Worm (Caenorhabditis elegans): ENCODE results near the gene F32D8.7.
A peak's percentile ranks its signal among the peaks of the same experiment; 100 is the strongest.

The F32D8.7 gene

DNA sequence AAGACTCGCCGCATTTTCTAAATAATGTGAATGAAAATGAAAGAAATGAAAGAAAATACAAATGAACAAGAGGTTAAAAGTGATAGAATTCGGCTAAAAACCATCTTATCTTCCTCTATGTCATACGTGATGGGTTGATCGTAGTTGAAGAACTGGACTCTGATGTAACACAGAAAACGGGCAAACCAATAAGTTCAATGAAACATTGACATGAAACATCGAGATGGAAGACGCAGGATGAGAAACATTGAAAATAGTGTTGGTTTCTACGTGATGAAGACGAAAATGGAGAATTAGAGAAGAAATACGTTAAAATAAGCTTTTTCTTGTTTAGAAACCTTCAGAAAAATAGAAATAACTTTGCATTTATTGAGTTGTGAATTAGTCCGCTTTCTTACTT, 7.3 kb upstream of the F32D8.7 start, which contains the start of gene F32D8.12 (continued):
- no peak for TF ChIP-seq F16B12.6 (tag; optimal IDR thresholded peaks at IDR 0.05)
- peak; percentile 86 for TF ChIP-seq nhr-71 (tag; optimal IDR thresholded peaks at IDR 0.05)
- TF ChIP-seq elt-2 (tag; optimal IDR thresholded peaks at IDR 0.05), result peak; percentile 42
- TF ChIP-seq ztf-11 (tag; optimal IDR thresholded peaks at IDR 0.05), result no peak
- no peak for TF ChIP-seq lin-39 (tag; optimal IDR thresholded peaks at IDR 0.05)
- no peak for TF ChIP-seq efl-3 (GFP tag; optimal IDR thresholded peaks at IDR 0.05)
- TF ChIP-seq nhr-76 (tag; optimal IDR thresholded peaks at IDR 0.05), result no peak
- peak; percentile 57 for TF ChIP-seq unc-130 (tag; optimal IDR thresholded peaks at IDR 0.05)
- TF ChIP-seq ceh-88 (GFP tag; IDR thresholded peaks at IDR 0.05), result no peak
- no peak for TF ChIP-seq sptf-1 (tag; optimal IDR thresholded peaks at IDR 0.05)
- peak in 2 of 6 experiments; percentile 41 to 62 for TF ChIP-seq elt-3 (tag; optimal IDR thresholded peaks at IDR 0.05)
- TF ChIP-seq pax-3 (tag; optimal IDR thresholded peaks at IDR 0.05), result no peak
- TF ChIP-seq fkh-8 (tag; optimal IDR thresholded peaks at IDR 0.05), result no peak
- no peak for TF ChIP-seq skn-1 (tag; optimal IDR thresholded peaks at IDR 0.05)
- no peak for TF ChIP-seq hpl-2 (GFP tag; optimal IDR thresholded peaks at IDR 0.05)
- TF ChIP-seq alr-1 (tag; optimal IDR thresholded peaks at IDR 0.05; ENCODE audit: borderline replicate concordance), result no peak
- TF ChIP-seq dpl-1 (GFP tag; optimal IDR thresholded peaks at IDR 0.05), result peak in 2 of 3 experiments; percentile 11 to 17
- peak; percentile 44 for TF ChIP-seq swsn-7 (tag; optimal IDR thresholded peaks at IDR 0.05)
- TF ChIP-seq efl-1 (optimal IDR thresholded peaks at IDR 0.05), result peak; percentile 68 to 81
- TF ChIP-seq efl-1 (GFP tag; optimal IDR thresholded peaks at IDR 0.05 in 1 of 2), result peak; percentile 18 to 95
- no peak for TF ChIP-seq ceh-90 (tag; optimal IDR thresholded peaks at IDR 0.05)
- TF ChIP-seq lin-35 (GFP tag; optimal IDR thresholded peaks at IDR 0.05), result peak; percentile 23 to 59
- no peak for TF ChIP-seq nhr-77 (tag; optimal IDR thresholded peaks at IDR 0.05)
- no peak for TF ChIP-seq pag-3 (tag; optimal IDR thresholded peaks at IDR 0.05; ENCODE audit: borderline replicate concordance, insufficient read depth)
- TF ChIP-seq lin-15B (tag; optimal IDR thresholded peaks at IDR 0.05), result no peak
- TF ChIP-seq hlh-4 (tag; optimal IDR thresholded peaks at IDR 0.05), result no peak
- peak; percentile 41 for TF ChIP-seq nhr-90 (tag; optimal IDR thresholded peaks at IDR 0.05; ENCODE audit: poor library complexity)
- TF ChIP-seq mab-9 (GFP tag; IDR thresholded peaks at IDR 0.05), result no peak
- TF ChIP-seq lsy-2 (tag; optimal IDR thresholded peaks at IDR 0.05), result peak; percentile 33 to 45
- TF ChIP-seq egl-27 (tag; optimal IDR thresholded peaks at IDR 0.05), result no peak
- TF ChIP-seq egl-13 (tag; optimal IDR thresholded peaks at IDR 0.05), result no peak
- TF ChIP-seq zip-4 (GFP tag; optimal IDR thresholded peaks at IDR 0.05), result no peak
- TF ChIP-seq C16A3.4 (tag; optimal IDR thresholded peaks at IDR 0.05), result peak; percentile 35
- TF ChIP-seq xbp-1 (tag; optimal IDR thresholded peaks at IDR 0.05), result no peak
- no peak for TF ChIP-seq tlp-1 (tag; optimal IDR thresholded peaks at IDR 0.05)
- no peak for TF ChIP-seq ztf-4 (tag; optimal IDR thresholded peaks at IDR 0.05)
- TF ChIP-seq nhr-12 (tag; optimal IDR thresholded peaks at IDR 0.05), result no peak
- TF ChIP-seq isw-1 (GFP tag; IDR thresholded peaks at IDR 0.05), result no peak
- no peak for TF ChIP-seq fkh-10 (GFP tag; optimal IDR thresholded peaks at IDR 0.05)
- no peak for TF ChIP-seq fkh-4 (tag; optimal IDR thresholded peaks at IDR 0.05; ENCODE audit: borderline replicate concordance)
- peak; percentile 65 for TF ChIP-seq nhr-85 (tag)
- TF ChIP-seq ama-1 (optimal IDR thresholded peaks at IDR 0.05), result peak; percentile 44

ce11 chrV:10893510-10894128, 4.6 kb upstream of the F32D8.7 start, which contains the start of gene F32D8.4:
TSS of gene F32D8.4 (minus strand) at chrV:10893560.
- TF ChIP-seq nhr-12 (tag; optimal IDR thresholded peaks at IDR 0.05) (no peak), tlp-1 (tag; optimal IDR thresholded peaks at IDR 0.05) (no peak), hpl-2 (GFP tag; optimal IDR thresholded peaks at IDR 0.05) (no peak), alr-1 (tag; optimal IDR thresholded peaks at IDR 0.05; ENCODE audit: borderline replicate concordance) (no peak), efl-1 (optimal IDR thresholded peaks at IDR 0.05) (no peak), efl-1 (GFP tag; optimal IDR thresholded peaks at IDR 0.05 in 1 of 2) (peak in 1 of 2 experiments; percentile 90), unc-86 (tag; optimal IDR thresholded peaks at IDR 0.05) (no peak)
